Worm (Caenorhabditis elegans) whole organism, L2 larva: Measurements from ENCODE around the gene sdz-37.

Experiments used
- aly-2 ChIP-seq: fragments of 150-350 bp; optimal IDR thresholded peaks from 2 replicates; lab custom pipeline; 2014; ENCODE audit warnings: missing biosample characterization, missing genetic modification characterization
- lin-11 ChIP-seq: fragments of 150-350 bp; sonication (generic microtip); optimal IDR thresholded peaks from 2 replicates; lab custom pipeline; 2014; ENCODE audit warnings: missing biosample characterization, missing genetic modification characterization, inconsistent platforms, mixed read lengths
- nhr-237 ChIP-seq: fragments of 150-350 bp; optimal IDR thresholded peaks from 2 replicates; lab custom pipeline; 2014; ENCODE audit warnings: missing biosample characterization, missing genetic modification characterization
- nhr-25 ChIP-seq: fragments of 150-350 bp; sonication (generic microtip); optimal IDR thresholded peaks from 3 replicates; lab custom pipeline; 2014; ENCODE audit warnings: missing biosample characterization, missing genetic modification characterization
- skn-1 ChIP-seq: sonication (generic microtip); optimal IDR thresholded peaks from 2 replicates; lab custom pipeline; 2017; ENCODE audit warnings: missing biosample characterization, missing genetic modification characterization
- unc-62 ChIP-seq: fragments of 150-350 bp; optimal IDR thresholded peaks from 2 replicates; lab custom pipeline; 2014; ENCODE audit warnings: missing biosample characterization, missing genetic modification reagents, missing genetic modification characterization

ce11 chrII:10482899-10483298, 18.2 kb downstream of the sdz-37 start:
- TF ChIP-seq unc-62 (GFP tag; lab: Kevin White, UChicago) = no peak
- TF ChIP-seq lin-11 (tag; lab: Kevin White, UChicago) = no peak
- no peak for TF ChIP-seq nhr-237 (tag; lab: Kevin White, UChicago)
- TF ChIP-seq skn-1 (tag; lab: Kevin White, UChicago) = no peak
- no peak for TF ChIP-seq aly-2 (tag; lab: Kevin White, UChicago)
- TF ChIP-seq nhr-25 (tag; lab: Kevin White, UChicago) = no peak
